Worm (Caenorhabditis elegans) whole organism, mixed stage, embryonic: ENCODE results near the gene srw-33.
A peak's percentile ranks its signal among the peaks of the same experiment; 100 is the strongest.

Experiments used
- M03D4.4 ChIP-seq: sonication (generic microtip); optimal IDR thresholded peaks from 2 replicates; lab custom pipeline; 2017; ENCODE audit warnings: mild to moderate bottlenecking, missing genetic modification characterization, missing compliant biosample characterization
- bed-3 ChIP-seq: fragments of 200-800 bp; sonication (Bioruptor generic); optimal IDR thresholded peaks from 3 replicates; lab custom pipeline; 2018; ENCODE audit warnings: mild to moderate bottlenecking, missing genetic modification characterization, moderate library complexity, missing compliant biosample characterization
- blmp-1 ChIP-seq: fragments of 150-350 bp; optimal IDR thresholded peaks from 2 replicates; lab custom pipeline; 2014; ENCODE audit warnings: missing biosample characterization, missing genetic modification characterization
- ceh-43 ChIP-seq: fragments of 200-800 bp; sonication (Bioruptor generic); optimal IDR thresholded peaks from 2 replicates; lab custom pipeline; 2018; ENCODE audit warnings: mild to moderate bottlenecking, missing genetic modification characterization, moderate library complexity, missing compliant biosample characterization
- ceh-83 ChIP-seq: fragments of 200-800 bp; sonication (Bioruptor generic); optimal IDR thresholded peaks from 2 replicates; lab custom pipeline; 2018; ENCODE audit warnings: mild to moderate bottlenecking, missing genetic modification characterization, missing compliant biosample characterization
- ces-1 ChIP-seq: fragments of 150-350 bp; optimal IDR thresholded peaks from 2 replicates; lab custom pipeline; 2014; ENCODE audit warnings: missing biosample characterization, missing genetic modification reagents, missing genetic modification characterization
- drap-1 ChIP-seq: fragments of 200-800 bp; sonication (Bioruptor generic); optimal IDR thresholded peaks from 3 replicates; lab custom pipeline; 2018; ENCODE audit warnings: mild to moderate bottlenecking, missing genetic modification characterization, missing compliant biosample characterization
- elt-1 ChIP-seq: sonication (generic microtip); optimal IDR thresholded peaks from 2 replicates; lab custom pipeline; 2017; ENCODE audit warnings: missing genetic modification characterization, mild to moderate bottlenecking, missing compliant biosample characterization, antibody characterized with exemption, moderate library complexity, borderline replicate concordance; ENCODE audit not compliant: insufficient read depth
- elt-3 ChIP-seq: fragments of 150-350 bp; optimal IDR thresholded peaks from 2 replicates; lab custom pipeline; 2014; ENCODE audit warnings: missing biosample characterization, missing genetic modification characterization
- flh-1 ChIP-seq: fragments of 200-800 bp; sonication (Bioruptor generic); optimal IDR thresholded peaks from 2 replicates; lab custom pipeline; 2018; ENCODE audit warnings: mild to moderate bottlenecking, missing genetic modification characterization, moderate library complexity, missing compliant biosample characterization
- hlh-1 ChIP-seq: fragments of 150-350 bp; optimal IDR thresholded peaks from 2 replicates; lab custom pipeline; 2014; ENCODE audit warnings: missing biosample characterization, missing genetic modification reagents, missing genetic modification characterization
- lin-13 ChIP-seq: fragments of 150-350 bp; optimal IDR thresholded peaks from 2 replicates; lab custom pipeline; 2014; ENCODE audit warnings: missing biosample characterization, missing genetic modification characterization
- lin-32 ChIP-seq: fragments of 200-800 bp; sonication (Bioruptor generic); optimal IDR thresholded peaks from 2 replicates; lab custom pipeline; 2018; ENCODE audit warnings: mild to moderate bottlenecking, missing genetic modification characterization, missing compliant biosample characterization
- lsy-2 ChIP-seq: fragments of 150-350 bp; optimal IDR thresholded peaks from 2 replicates; lab custom pipeline; 2014; ENCODE audit warnings: missing biosample characterization, missing genetic modification characterization
- mab-5 ChIP-seq: fragments of 150-350 bp; optimal IDR thresholded peaks from 2 replicates; lab custom pipeline; 2014; ENCODE audit warnings: missing biosample characterization, missing genetic modification characterization
- mep-1 ChIP-seq: fragments of 150-350 bp; optimal IDR thresholded peaks from 2 replicates; lab custom pipeline; 2017; ENCODE audit warnings: missing biosample characterization, missing genetic modification reagents, missing genetic modification characterization, inconsistent platforms
- mls-2 ChIP-seq: sonication (generic microtip); optimal IDR thresholded peaks from 2 replicates; lab custom pipeline; 2016; ENCODE audit warnings: mild to moderate bottlenecking, missing genetic modification characterization, moderate library complexity, missing compliant biosample characterization
- nhr-12 ChIP-seq: fragments of 150-350 bp; optimal IDR thresholded peaks from 2 replicates; lab custom pipeline; 2014; ENCODE audit warnings: missing biosample characterization, missing genetic modification characterization
- nhr-2 ChIP-seq: fragments of 150-350 bp; optimal IDR thresholded peaks from 2 replicates; lab custom pipeline; 2014; ENCODE audit warnings: missing biosample characterization, missing genetic modification characterization
- nhr-28 ChIP-seq: fragments of 150-350 bp; optimal IDR thresholded peaks from 2 replicates; lab custom pipeline; 2014; ENCODE audit warnings: missing biosample characterization, missing genetic modification characterization
- nhr-76 ChIP-seq: sonication (generic microtip); optimal IDR thresholded peaks from 2 replicates; lab custom pipeline; 2017; ENCODE audit warnings: missing biosample characterization, missing genetic modification characterization
- pha-4 ChIP-seq: fragments of 150-350 bp; optimal IDR thresholded peaks from 2 replicates; lab custom pipeline; 2018; ENCODE audit warnings: missing biosample characterization, missing genetic modification reagents, missing genetic modification characterization
- sem-2 ChIP-seq: fragments of 200-800 bp; sonication (Bioruptor generic); optimal IDR thresholded peaks from 2 replicates; lab custom pipeline; 2018; ENCODE audit warnings: mild to moderate bottlenecking, missing genetic modification characterization, missing compliant biosample characterization
- snpc-4 ChIP-seq: fragments of 150-350 bp; optimal IDR thresholded peaks from 2 replicates; lab custom pipeline; 2014; ENCODE audit warnings: missing biosample characterization, missing genetic modification characterization
- sptf-1 ChIP-seq: sonication (generic microtip); optimal IDR thresholded peaks from 2 replicates; lab custom pipeline; 2017; ENCODE audit warnings: mild to moderate bottlenecking, missing genetic modification characterization, moderate library complexity, missing compliant biosample characterization
- tbx-8 ChIP-seq: fragments of 200-800 bp; sonication (Bioruptor generic); optimal IDR thresholded peaks from 2 replicates; lab custom pipeline; 2018; ENCODE audit warnings: mild to moderate bottlenecking, missing genetic modification characterization, moderate library complexity, missing compliant biosample characterization
- unc-39 ChIP-seq: fragments of 150-350 bp; optimal IDR thresholded peaks from 2 replicates; lab custom pipeline; 2014; ENCODE audit warnings: missing biosample characterization, missing genetic modification characterization
- unc-62 ChIP-seq: fragments of 150-350 bp; optimal IDR thresholded peaks from 2 replicates; lab custom pipeline; 2014; ENCODE audit warnings: missing biosample characterization, missing genetic modification reagents, missing genetic modification characterization
- zip-8 ChIP-seq: fragments of 150-350 bp; optimal IDR thresholded peaks from 2 replicates; lab custom pipeline; 2014; ENCODE audit warnings: missing biosample characterization, missing genetic modification characterization

Gene srw-33

ce11 chrV:15464402-15464801 is 13.1 kb upstream of the srw-33 start, which contains the start of gene rocf-1:
Gene rocf-1, minus strand, starts transcription at chrV:15464502.
- no peak for TF ChIP-seq lin-32 (GFP tag; lab: Kevin White, UChicago)
- TF ChIP-seq blmp-1 (tag; lab: Kevin White, UChicago) = peak; percentile 26

- no peak for TF ChIP-seq lin-32 (GFP tag; lab: Kevin White, UChicago)
- no peak for TF ChIP-seq bed-3 (GFP tag; lab: Kevin White, UChicago)
- TF ChIP-seq unc-39 = no peak
These were observed 7.8 kb upstream of the srw-33 start, which contains the start of gene str-71 for ce11 chrV:15459088-15459487. Gene str-71, minus strand, starts transcription at chrV:15459188.

- TF ChIP-seq drap-1 (GFP tag; lab: Kevin White, UChicago) (peak; percentile 5), blmp-1 (tag; lab: Kevin White, UChicago) (no peak)
These were observed 3.0 kb upstream of the srw-33 start for ce11 chrV:15454322-15454721.

ce11 chrV:15448865-15449264 is 2.5 kb downstream of the srw-33 start, which contains the start of gene T26H5.14:
Gene T26H5.14, plus strand, starts transcription at chrV:15449165.
- TF ChIP-seq pha-4 (tag; lab: Kevin White, UChicago) = no peak
- no peak for TF ChIP-seq snpc-4
- no peak for TF ChIP-seq tbx-8
- no peak for TF ChIP-seq sem-2 (GFP tag; lab: Kevin White, UChicago)
- TF ChIP-seq lin-13 (tag; lab: Kevin White, UChicago) = no peak

- no peak for TF ChIP-seq mab-5 (tag; lab: Kevin White, UChicago)
- no peak for TF ChIP-seq lsy-2 (tag; lab: Kevin White, UChicago)
- no peak for TF ChIP-seq nhr-2
- TF ChIP-seq nhr-76 (tag; lab: Kevin White, UChicago) = no peak
- TF ChIP-seq unc-39 = no peak
- TF ChIP-seq flh-1 (GFP tag; lab: Kevin White, UChicago) = no peak
- no peak for TF ChIP-seq blmp-1 (tag; lab: Kevin White, UChicago)
- no peak for TF ChIP-seq snpc-4
- TF ChIP-seq drap-1 (GFP tag; lab: Kevin White, UChicago) = no peak
- no peak for TF ChIP-seq nhr-28 (tag; lab: Kevin White, UChicago)
- TF ChIP-seq elt-1 (tag; lab: Kevin White, UChicago) = no peak
- no peak for TF ChIP-seq nhr-12
- TF ChIP-seq hlh-1 (tag; lab: Kevin White, UChicago) = no peak
These were observed 2.9 kb downstream of the srw-33 start, which contains the start of gene T26H5.4 for ce11 chrV:15448408-15448807. Gene T26H5.4, minus strand, starts transcription at chrV:15448701.

ce11 chrV:15445437-15445836 is 5.9 kb downstream of the srw-33 start, which contains the start of gene srh-239:
Gene srh-239, plus strand, starts transcription at chrV:15445737.
- no peak for TF ChIP-seq elt-1 (tag; lab: Kevin White, UChicago)
- no peak for TF ChIP-seq nhr-76 (tag; lab: Kevin White, UChicago)
- no peak for TF ChIP-seq zip-8 (tag; lab: Kevin White, UChicago)
- TF ChIP-seq elt-3 = no peak
- no peak for TF ChIP-seq lin-32 (GFP tag; lab: Kevin White, UChicago)
- no peak for TF ChIP-seq tbx-8
- TF ChIP-seq lsy-2 (tag; lab: Kevin White, UChicago) = no peak
- TF ChIP-seq ceh-43 (GFP tag; lab: Kevin White, UChicago) = no peak
- no peak for TF ChIP-seq M03D4.4 (tag; lab: Kevin White, UChicago)
- TF ChIP-seq ceh-83 (GFP tag; lab: Kevin White, UChicago) = no peak
- no peak for TF ChIP-seq unc-39
- TF ChIP-seq mep-1 (tag; lab: Kevin White, UChicago) = no peak
- TF ChIP-seq bed-3 (GFP tag; lab: Kevin White, UChicago) = no peak

- no peak for TF ChIP-seq nhr-28 (tag; lab: Kevin White, UChicago)
- no peak for TF ChIP-seq drap-1 (GFP tag; lab: Kevin White, UChicago)
- TF ChIP-seq unc-62 (GFP tag; lab: Kevin White, UChicago) = no peak
- TF ChIP-seq blmp-1 (tag; lab: Kevin White, UChicago) = no peak
- TF ChIP-seq unc-39 = no peak
- no peak for TF ChIP-seq ceh-43 (GFP tag; lab: Kevin White, UChicago)
- no peak for TF ChIP-seq sptf-1
- TF ChIP-seq elt-1 (tag; lab: Kevin White, UChicago) = no peak
- no peak for TF ChIP-seq nhr-12
- TF ChIP-seq elt-3 = no peak
- TF ChIP-seq mls-2 (tag; lab: Kevin White, UChicago) = no peak
- TF ChIP-seq lsy-2 (tag; lab: Kevin White, UChicago) = no peak
- TF ChIP-seq zip-8 (tag; lab: Kevin White, UChicago) = no peak
- no peak for TF ChIP-seq snpc-4
- TF ChIP-seq nhr-2 = no peak
- TF ChIP-seq ces-1 = no peak
- no peak for TF ChIP-seq M03D4.4 (tag; lab: Kevin White, UChicago)
- no peak for TF ChIP-seq bed-3 (GFP tag; lab: Kevin White, UChicago)
- TF ChIP-seq pha-4 (tag; lab: Kevin White, UChicago) = no peak
- TF ChIP-seq mep-1 (tag; lab: Kevin White, UChicago) = no peak
- TF ChIP-seq, all 35 proteins: peak for 0
These were observed 6.7 kb downstream of the srw-33 start, which contains the start of gene T26H5.9 for ce11 chrV:15444615-15445014. Gene T26H5.9, plus strand, starts transcription at chrV:15444916.
